Worm (Caenorhabditis elegans): ENCODE data around the gene pac-1.

- TF ChIP-seq egl-27 (tag; optimal IDR thresholded peaks at IDR 0.05) (no peak), lin-15B (tag; optimal IDR thresholded peaks at IDR 0.05) (no peak), ztf-11 (tag; optimal IDR thresholded peaks at IDR 0.05) (no peak), nhr-12 (tag; optimal IDR thresholded peaks at IDR 0.05) (no peak), nhr-11 (tag; optimal IDR thresholded peaks at IDR 0.05) (no peak), fos-1 (tag; optimal IDR thresholded peaks at IDR 0.05) (no peak), elt-1 (tag; optimal IDR thresholded peaks at IDR 0.05) (no peak), snpc-4 (tag; optimal IDR thresholded peaks at IDR 0.05) (no peak), mdl-1 (tag; optimal IDR thresholded peaks at IDR 0.05) (no peak)
Observed at ce11 chrIII:8494708-8495107, at the start of gene pac-1.

All from whole organism, L3 larva.